Worm (Caenorhabditis elegans) whole organism, L1 larva: ENCODE data around the gene F56D6.21.
A peak's percentile ranks its signal among the peaks of the same experiment; 100 is the strongest.

Source experiments
- C04F5.9 ChIP-seq: sonication (generic microtip); optimal IDR thresholded peaks from 2 replicates; lab custom pipeline; 2016; ENCODE audit warnings: missing genetic modification characterization, missing compliant biosample characterization
- F16B12.6 ChIP-seq: fragments of 150-350 bp; optimal IDR thresholded peaks from 2 replicates; lab custom pipeline; 2014; ENCODE audit warnings: missing biosample characterization, missing genetic modification characterization
- Y116A8C.19 ChIP-seq: sonication (generic microtip); optimal IDR thresholded peaks from 2 replicates; lab custom pipeline; 2016; ENCODE audit warnings: missing compliant biosample characterization, missing genetic modification characterization, borderline replicate concordance
- ama-1 ChIP-seq: fragments of 150-350 bp; optimal IDR thresholded peaks from 2 replicates; lab custom pipeline; 2014
- blmp-1 ChIP-seq: fragments of 150-350 bp; optimal IDR thresholded peaks from 2 replicates; lab custom pipeline; 2014; ENCODE audit warnings: missing biosample characterization, missing genetic modification characterization
- ceh-8 ChIP-seq: fragments of 200-800 bp; sonication (Bioruptor generic); optimal IDR thresholded peaks from 2 replicates; lab custom pipeline; 2018; ENCODE audit warnings: mild to moderate bottlenecking, missing genetic modification characterization, moderate library complexity, missing compliant biosample characterization
- dpl-1 ChIP-seq, 3 experiments: fragments of 150-350 bp in 2 of 3; sonication (generic microtip) in 1 of 3; optimal IDR thresholded peaks; 2 replicates each; lab custom pipeline; 2014 to 2017; ENCODE audit warnings: missing biosample characterization in 3 of 3, missing genetic modification characterization in 3 of 3, missing genetic modification reagents in 3 of 3
- efl-1 ChIP-seq, 4 experiments: fragments of 150-350 bp; optimal IDR thresholded peaks in 3 of 4; peaks in 1 of 4; 1 replicate in 1 of 4; 2 replicates in 3 of 4; lab custom pipeline; 2014; ENCODE audit warnings: missing biosample characterization in 2 of 4, missing genetic modification characterization in 2 of 4, missing genetic modification reagents in 2 of 4
- egl-13 ChIP-seq: sonication (generic microtip); optimal IDR thresholded peaks from 2 replicates; lab custom pipeline; 2016; ENCODE audit warnings: missing genotype, missing genetic modification reagents, missing genetic modification characterization, missing compliant biosample characterization
- egl-27 ChIP-seq, 2 experiments: fragments of 150-350 bp in 1 of 2; sonication (generic microtip); optimal IDR thresholded peaks; 3 replicates each; lab custom pipeline; 2017 to 2018; ENCODE audit warnings: missing biosample characterization in 2 of 2, missing genetic modification characterization in 2 of 2, missing genetic modification reagents in 2 of 2
- elt-3 ChIP-seq, 6 experiments: fragments of 150-350 bp in 1 of 6; sonication (generic microtip); optimal IDR thresholded peaks; 2 replicates each; lab custom pipeline; 2017 to 2018; ENCODE audit warnings: missing biosample characterization in 6 of 6, missing genetic modification characterization in 6 of 6, inconsistent platforms in 1 of 6
- fkh-10 ChIP-seq: sonication (generic microtip); optimal IDR thresholded peaks from 2 replicates; lab custom pipeline; 2017; ENCODE audit warnings: missing biosample characterization, missing genetic modification reagents, missing genetic modification characterization
- fkh-4 ChIP-seq: sonication (generic microtip); optimal IDR thresholded peaks from 2 replicates; lab custom pipeline; 2016; ENCODE audit warnings: missing compliant biosample characterization, missing genetic modification characterization, borderline replicate concordance
- fkh-8 ChIP-seq: sonication (generic microtip); optimal IDR thresholded peaks from 2 replicates; lab custom pipeline; 2016; ENCODE audit warnings: mild to moderate bottlenecking, missing genetic modification characterization, missing compliant biosample characterization
- fos-1 ChIP-seq: fragments of 150-350 bp; optimal IDR thresholded peaks from 2 replicates; lab custom pipeline; 2014; ENCODE audit warnings: missing biosample characterization, missing genetic modification characterization
- hlh-4 ChIP-seq: sonication (generic microtip); optimal IDR thresholded peaks from 2 replicates; lab custom pipeline; 2016; ENCODE audit warnings: mild to moderate bottlenecking, missing genetic modification characterization, missing compliant biosample characterization
- irx-1 ChIP-seq: sonication (generic microtip); optimal IDR thresholded peaks from 2 replicates; lab custom pipeline; 2016; ENCODE audit warnings: missing genetic modification characterization, missing compliant biosample characterization
- isw-1 ChIP-seq: fragments of 200-800 bp; sonication (Bioruptor generic); IDR thresholded peaks from 2 replicates; pipeline ENCODE4 v1.3.6; 2022; ENCODE audit warnings: missing genetic modification characterization, missing compliant biosample characterization
- jun-1 ChIP-seq: fragments of 150-350 bp; optimal IDR thresholded peaks from 2 replicates; lab custom pipeline; 2014; ENCODE audit warnings: missing biosample characterization, missing genetic modification reagents, missing genetic modification characterization
- lin-14 ChIP-seq: fragments of 200-800 bp; sonication (Bioruptor generic); optimal IDR thresholded peaks from 2 replicates; lab custom pipeline; 2018; ENCODE audit warnings: mild to moderate bottlenecking, missing genetic modification characterization, moderate library complexity, missing compliant biosample characterization
- lin-35 ChIP-seq, 2 experiments: fragments of 150-350 bp; optimal IDR thresholded peaks; 2 replicates each; lab custom pipeline; 2014; ENCODE audit warnings: missing biosample characterization in 2 of 2, missing genetic modification characterization in 2 of 2, missing genetic modification reagents in 2 of 2
- lir-3 ChIP-seq: sonication (generic microtip); optimal IDR thresholded peaks from 2 replicates; lab custom pipeline; 2016; ENCODE audit warnings: mild to moderate bottlenecking, missing genetic modification characterization, moderate library complexity, missing compliant biosample characterization; ENCODE audit not compliant: poor library complexity
- lsy-2 ChIP-seq, 2 experiments: fragments of 150-350 bp; optimal IDR thresholded peaks; 2 replicates each; lab custom pipeline; 2014; ENCODE audit warnings: missing biosample characterization in 2 of 2, missing genetic modification characterization in 2 of 2
- mef-2 ChIP-seq: fragments of 150-350 bp; optimal IDR thresholded peaks from 2 replicates; lab custom pipeline; 2014; ENCODE audit warnings: missing biosample characterization, missing genetic modification characterization
- mep-1 ChIP-seq: fragments of 150-350 bp; optimal IDR thresholded peaks from 2 replicates; lab custom pipeline; 2014; ENCODE audit warnings: missing biosample characterization, missing genetic modification characterization
- nhr-11 ChIP-seq: fragments of 150-350 bp; optimal IDR thresholded peaks from 2 replicates; lab custom pipeline; 2014; ENCODE audit warnings: missing biosample characterization, missing genetic modification characterization
- nhr-19 ChIP-seq: fragments of 200-800 bp; sonication (Bioruptor generic); conservative IDR thresholded peaks from 2 replicates; pipeline ENCODE4 v1.3.6; 2022; ENCODE audit warnings: missing genetic modification characterization, missing compliant biosample characterization
- nhr-20 ChIP-seq: sonication (generic microtip); optimal IDR thresholded peaks from 2 replicates; lab custom pipeline; 2016; ENCODE audit warnings: mild to moderate bottlenecking, missing genetic modification characterization, missing compliant biosample characterization
- nhr-237 ChIP-seq: fragments of 150-350 bp; optimal IDR thresholded peaks from 2 replicates; lab custom pipeline; 2014; ENCODE audit warnings: missing biosample characterization, missing genetic modification characterization
- nhr-28 ChIP-seq: fragments of 150-350 bp; optimal IDR thresholded peaks from 2 replicates; lab custom pipeline; 2014; ENCODE audit warnings: missing biosample characterization, missing genetic modification characterization
- nhr-76 ChIP-seq: sonication (generic microtip); optimal IDR thresholded peaks from 2 replicates; lab custom pipeline; 2017; ENCODE audit warnings: missing biosample characterization, missing genetic modification characterization
- nhr-85 ChIP-seq: sonication (generic microtip); peaks from one replicate; lab custom pipeline; 2016; ENCODE audit warnings: missing genetic modification characterization, inconsistent platforms, missing compliant biosample characterization
- nhr-90 ChIP-seq: sonication (generic microtip); optimal IDR thresholded peaks from 2 replicates; lab custom pipeline; 2016; ENCODE audit warnings: mild to moderate bottlenecking, missing genetic modification characterization, missing compliant biosample characterization; ENCODE audit not compliant: poor library complexity
- pag-3 ChIP-seq: sonication (generic microtip); optimal IDR thresholded peaks from 2 replicates; lab custom pipeline; 2017; ENCODE audit warnings: missing genetic modification characterization, mild to moderate bottlenecking, missing compliant biosample characterization, antibody characterized with exemption, borderline replicate concordance; ENCODE audit not compliant: insufficient read depth
- pax-3 ChIP-seq: fragments of 200-800 bp; sonication (Bioruptor generic); optimal IDR thresholded peaks from 2 replicates; lab custom pipeline; 2018; ENCODE audit warnings: mild to moderate bottlenecking, missing genetic modification characterization, moderate library complexity, missing compliant biosample characterization
- pqm-1 ChIP-seq: sonication (generic microtip); optimal IDR thresholded peaks from 3 replicates; lab custom pipeline; 2017; ENCODE audit warnings: missing biosample characterization, missing genetic modification characterization
- snu-23 ChIP-seq: sonication (generic microtip); optimal IDR thresholded peaks from 2 replicates; lab custom pipeline; 2016; ENCODE audit warnings: missing genetic modification characterization, missing compliant biosample characterization
- sox-4 ChIP-seq: sonication (generic microtip); optimal IDR thresholded peaks from 2 replicates; lab custom pipeline; 2016; ENCODE audit warnings: missing genetic modification characterization, missing compliant biosample characterization
- sptf-1 ChIP-seq: fragments of 150-350 bp; optimal IDR thresholded peaks from 2 replicates; lab custom pipeline; 2014; ENCODE audit warnings: missing biosample characterization, missing genetic modification characterization
- swsn-7 ChIP-seq: sonication (generic microtip); optimal IDR thresholded peaks from 2 replicates; lab custom pipeline; 2016; ENCODE audit warnings: missing genetic modification characterization, missing compliant biosample characterization
- vab-15 ChIP-seq: sonication (generic microtip); optimal IDR thresholded peaks from 2 replicates; lab custom pipeline; 2017; ENCODE audit warnings: missing genotype, mild to moderate bottlenecking, missing genetic modification characterization, missing compliant biosample characterization
- xbp-1 ChIP-seq: sonication (generic microtip); optimal IDR thresholded peaks from 2 replicates; lab custom pipeline; 2016; ENCODE audit warnings: missing genetic modification characterization, missing compliant biosample characterization
- zag-1 ChIP-seq: fragments of 150-350 bp; optimal IDR thresholded peaks from 2 replicates; lab custom pipeline; 2014; ENCODE audit warnings: missing biosample characterization, missing genetic modification characterization
- ztf-4 ChIP-seq: fragments of 150-350 bp; optimal IDR thresholded peaks from 2 replicates; lab custom pipeline; 2014; ENCODE audit warnings: missing biosample characterization, missing genetic modification characterization

F56D6.21 gene

DNA sequence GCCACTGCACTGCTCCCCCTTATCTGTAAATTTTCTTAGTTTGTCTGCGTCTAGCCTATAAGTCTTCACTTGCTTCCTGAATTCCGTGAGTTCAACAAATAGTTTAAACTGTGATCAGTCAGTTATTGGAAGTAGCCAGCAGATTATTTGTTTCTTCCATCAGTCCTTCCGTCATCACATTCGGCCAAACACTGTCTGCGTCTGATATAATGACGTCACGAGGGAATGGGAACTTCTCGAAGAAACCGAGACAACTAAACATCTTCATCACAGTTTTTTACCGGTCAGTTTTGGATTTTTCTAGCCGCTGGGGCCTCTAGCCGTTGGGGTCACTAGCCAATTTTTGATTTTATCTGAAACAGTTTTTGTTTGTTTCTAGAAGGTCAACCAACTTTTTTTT, 38.7 kb upstream of the F56D6.21 start (continued):
- TF ChIP-seq elt-3 (tag; optimal IDR thresholded peaks at IDR 0.05; lab: Kevin White, UChicago) (peak in 1 of 6 experiments; percentile 55), fkh-10 (no peak), nhr-20 (peak; percentile 19), jun-1 (tag; lab: Kevin White, UChicago) (no peak), ama-1 (no peak), mef-2 (tag; lab: Kevin White, UChicago) (no peak), lir-3 (no peak), ceh-8 (GFP tag; lab: Kevin White, UChicago) (no peak), irx-1 (tag; lab: Kevin White, UChicago) (no peak), nhr-28 (tag; lab: Kevin White, UChicago) (no peak), isw-1 (GFP tag; lab: Robert Waterston, UW) (no peak), nhr-90 (no peak), pax-3 (tag; lab: Kevin White, UChicago) (no peak), snu-23 (GFP tag; lab: Kevin White, UChicago) (peak; percentile 30), egl-27 (tag; optimal IDR thresholded peaks at IDR 0.05; lab: Kevin White, UChicago) (no peak), dpl-1 (GFP tag; optimal IDR thresholded peaks at IDR 0.05; lab: Kevin White, UChicago) (no peak), egl-13 (tag; lab: Kevin White, UChicago) (no peak), Y116A8C.19 (no peak), vab-15 (no peak), blmp-1 (tag; lab: Kevin White, UChicago) (peak; percentile 71), C04F5.9 (tag; lab: Kevin White, UChicago) (no peak), fkh-4 (tag; lab: Kevin White, UChicago) (no peak), pqm-1 (tag; lab: Kevin White, UChicago) (no peak)

DNA sequence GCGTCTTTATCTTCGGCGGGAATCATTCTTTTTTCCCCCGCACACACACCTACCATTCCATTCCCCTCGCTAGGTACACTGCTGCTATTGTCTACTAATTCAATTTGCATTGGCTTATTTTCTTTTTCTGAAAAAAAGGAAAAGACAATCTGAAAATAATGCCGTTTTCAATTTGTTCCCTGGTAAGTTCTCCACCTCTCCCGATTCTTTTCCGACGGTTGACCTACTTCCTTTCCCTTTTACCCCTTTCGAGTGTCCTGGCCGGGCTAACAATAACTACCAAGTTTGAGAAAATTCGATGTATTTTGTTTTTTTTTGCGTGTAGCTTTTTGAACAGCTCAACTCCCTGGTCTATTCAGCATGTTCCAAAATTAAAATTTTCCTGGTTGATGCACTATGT, 37.5 kb upstream of the F56D6.21 start, which contains the start of gene F37C4.4:
F37C4.4 (plus strand) TSS at position 58 of the 400 bp plus-strand sequence.
- no peak for TF ChIP-seq fkh-4 (tag; lab: Kevin White, UChicago)
- TF ChIP-seq blmp-1 (tag; lab: Kevin White, UChicago): peak; percentile 82
- no peak for TF ChIP-seq efl-1 (optimal IDR thresholded peaks at IDR 0.05; lab: Kevin White, UChicago)
- peak in 1 of 2 experiments; percentile 83 for TF ChIP-seq efl-1 (GFP tag; optimal IDR thresholded peaks at IDR 0.05 in 1 of 2; lab: Kevin White, UChicago)

DNA sequence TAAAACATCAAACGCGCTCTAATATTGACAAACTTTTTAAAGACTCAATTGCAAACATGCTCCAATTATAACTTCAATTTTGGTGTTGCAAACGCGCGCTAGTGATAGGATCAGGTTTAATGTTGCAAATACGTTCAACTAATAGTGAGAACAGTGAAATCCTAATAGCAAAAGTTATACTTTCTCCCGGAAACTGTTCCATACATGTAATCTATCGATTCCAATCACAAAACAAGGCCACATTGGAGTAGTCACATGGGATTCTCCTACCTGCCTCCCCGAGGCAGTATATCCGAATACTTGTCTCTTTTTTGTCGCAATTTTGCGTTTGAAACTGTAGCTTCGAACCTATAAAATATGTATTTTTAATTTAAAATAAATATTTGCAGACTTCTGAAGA, 34.8 kb upstream of the F56D6.21 start:
- TF ChIP-seq blmp-1 (tag; lab: Kevin White, UChicago) (peak; percentile 93), C04F5.9 (tag; lab: Kevin White, UChicago) (no peak), nhr-85 (tag; lab: Kevin White, UChicago) (peak; percentile 46)

DNA sequence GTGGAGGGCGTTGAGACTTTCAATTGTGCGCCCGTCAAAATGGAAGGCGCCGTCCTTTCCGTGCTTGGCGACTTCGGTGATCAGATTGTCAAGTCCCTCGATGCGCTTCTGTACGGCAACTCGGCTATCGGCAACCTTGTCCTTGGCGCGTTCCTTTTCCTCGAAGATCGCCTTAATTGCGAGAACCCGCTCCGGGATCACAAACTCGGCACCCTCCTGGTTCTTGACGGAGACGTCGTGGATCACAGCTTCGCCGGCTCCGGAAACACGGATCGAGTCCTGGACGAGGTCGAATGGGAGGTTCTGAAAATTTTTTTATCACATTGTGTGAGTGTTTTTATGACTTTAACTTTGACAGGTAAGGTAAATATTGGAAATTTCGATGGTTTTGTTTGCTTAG, 31.5 kb upstream of the F56D6.21 start:
- no peak for TF ChIP-seq nhr-237 (tag; lab: Kevin White, UChicago)
- no peak for TF ChIP-seq nhr-20
- no peak for TF ChIP-seq sptf-1
- no peak for TF ChIP-seq mep-1 (tag; lab: Kevin White, UChicago)
- TF ChIP-seq dpl-1 (GFP tag; optimal IDR thresholded peaks at IDR 0.05; lab: Kevin White, UChicago): no peak
- TF ChIP-seq egl-13 (tag; lab: Kevin White, UChicago): no peak
- TF ChIP-seq lin-35 (GFP tag; optimal IDR thresholded peaks at IDR 0.05; lab: Kevin White, UChicago): no peak
- TF ChIP-seq sox-4: no peak
- TF ChIP-seq fos-1 (tag; lab: Kevin White, UChicago): no peak
- no peak for TF ChIP-seq ztf-4 (tag; lab: Kevin White, UChicago)
- no peak for TF ChIP-seq pax-3 (tag; lab: Kevin White, UChicago)
- no peak for TF ChIP-seq F16B12.6 (tag; lab: Kevin White, UChicago)
- no peak for TF ChIP-seq xbp-1 (tag; lab: Kevin White, UChicago)
- no peak for TF ChIP-seq nhr-11 (tag; lab: Kevin White, UChicago)
- TF ChIP-seq, all 84 proteins: peak for 0

DNA sequence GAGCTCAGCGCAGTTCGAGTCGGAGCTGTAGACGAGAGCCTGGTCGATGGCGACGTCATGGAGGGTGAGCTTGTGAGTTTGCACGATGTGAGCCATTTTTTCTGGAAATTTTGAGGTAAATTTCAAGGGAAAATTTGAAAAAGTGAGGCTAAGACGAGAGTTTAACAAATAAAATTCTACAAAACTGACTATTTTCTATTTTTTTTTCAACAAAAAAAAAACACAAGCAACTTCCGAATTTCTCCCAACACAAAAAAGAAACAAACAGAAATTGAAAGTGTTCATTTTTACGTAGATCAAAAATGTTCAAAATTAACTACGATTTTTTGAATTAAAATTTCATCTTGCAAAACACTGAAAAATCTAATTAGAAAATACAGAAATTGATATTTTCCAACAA, 31.0 kb upstream of the F56D6.21 start, which contains the start of gene F37C4.5:
F37C4.5 (minus strand) TSS at position 101 of the 400 bp plus-strand sequence.
- TF ChIP-seq irx-1 (tag; lab: Kevin White, UChicago) (no peak), lin-35 (GFP tag; optimal IDR thresholded peaks at IDR 0.05; lab: Kevin White, UChicago) (no peak), mef-2 (tag; lab: Kevin White, UChicago) (no peak), nhr-76 (no peak), lsy-2 (tag; optimal IDR thresholded peaks at IDR 0.05; lab: Kevin White, UChicago) (no peak), egl-13 (tag; lab: Kevin White, UChicago) (no peak), pag-3 (tag; lab: Kevin White, UChicago) (no peak), nhr-19 (GFP tag; lab: Robert Waterston, UW) (no peak), lin-14 (GFP tag; lab: Kevin White, UChicago) (no peak), isw-1 (GFP tag; lab: Robert Waterston, UW) (no peak), hlh-4 (tag; lab: Kevin White, UChicago) (no peak), nhr-11 (tag; lab: Kevin White, UChicago) (no peak), zag-1 (no peak), swsn-7 (tag; lab: Kevin White, UChicago) (no peak), fkh-8 (tag; lab: Kevin White, UChicago) (no peak), jun-1 (tag; lab: Kevin White, UChicago) (no peak)
